Worm (Caenorhabditis elegans) whole organism, late embryonic: ENCODE results near the gene ecps-2.

ENCODE experiments used
- C08G9.2 ChIP-seq: sonication (generic microtip); optimal IDR thresholded peaks from 2 replicates; lab custom pipeline; 2016; ENCODE audit warnings: mild to moderate bottlenecking, missing genetic modification characterization, moderate library complexity, missing compliant biosample characterization
- C38D4.7 ChIP-seq: fragments of 200-800 bp; sonication (Bioruptor generic); optimal IDR thresholded peaks from 2 replicates; lab custom pipeline; 2018; ENCODE audit warnings: mild to moderate bottlenecking, missing genetic modification characterization, moderate library complexity, missing compliant biosample characterization
- F13H6.1 ChIP-seq: sonication (generic microtip); optimal IDR thresholded peaks from 2 replicates; lab custom pipeline; 2016; ENCODE audit warnings: missing genetic modification characterization, missing compliant biosample characterization
- K09A11.1 ChIP-seq: sonication (generic microtip); optimal IDR thresholded peaks from 2 replicates; lab custom pipeline; 2017; ENCODE audit warnings: antibody characterized with exemption, mild to moderate bottlenecking, missing genetic modification characterization, missing compliant biosample characterization; ENCODE audit not compliant: insufficient read depth
- T23F11.4 ChIP-seq: fragments of 200-800 bp; sonication (Bioruptor generic); optimal IDR thresholded peaks from 2 replicates; lab custom pipeline; 2018; ENCODE audit warnings: mild to moderate bottlenecking, missing genetic modification characterization, missing compliant biosample characterization
- Y22D7AL.16 ChIP-seq: sonication (generic microtip); optimal IDR thresholded peaks from 2 replicates; lab custom pipeline; 2016; ENCODE audit warnings: missing genetic modification characterization, missing compliant biosample characterization
- ahr-1 ChIP-seq: sonication (generic microtip); optimal IDR thresholded peaks from 2 replicates; lab custom pipeline; 2016; ENCODE audit warnings: missing genetic modification characterization, missing compliant biosample characterization
- ama-1 ChIP-seq: fragments of 150-350 bp; optimal IDR thresholded peaks from 2 replicates; lab custom pipeline; 2014
- ceh-18 ChIP-seq: sonication (generic microtip); optimal IDR thresholded peaks from 2 replicates; lab custom pipeline; 2016; ENCODE audit warnings: missing genetic modification characterization, missing compliant biosample characterization
- ceh-19 ChIP-seq: fragments of 200-800 bp; sonication (Bioruptor generic); optimal IDR thresholded peaks from 2 replicates; lab custom pipeline; 2018; ENCODE audit warnings: mild to moderate bottlenecking, missing genetic modification characterization, missing compliant biosample characterization
- ceh-2 ChIP-seq: sonication (generic microtip); optimal IDR thresholded peaks from 2 replicates; lab custom pipeline; 2016; ENCODE audit warnings: missing genotype, missing genetic modification characterization, missing compliant biosample characterization
- ceh-22 ChIP-seq: sonication (generic microtip); optimal IDR thresholded peaks from 2 replicates; lab custom pipeline; 2017; ENCODE audit warnings: missing biosample characterization, missing genetic modification characterization
- ceh-24 ChIP-seq: sonication (generic microtip); optimal IDR thresholded peaks from 2 replicates; lab custom pipeline; 2016; ENCODE audit warnings: mild to moderate bottlenecking, missing genetic modification characterization, missing compliant biosample characterization
- ceh-30 ChIP-seq: fragments of 150-350 bp; optimal IDR thresholded peaks from 2 replicates; lab custom pipeline; 2014; ENCODE audit warnings: missing biosample characterization, missing genetic modification characterization
- ceh-31 ChIP-seq: sonication (generic microtip); optimal IDR thresholded peaks from 2 replicates; lab custom pipeline; 2016; ENCODE audit warnings: missing genetic modification characterization, missing compliant biosample characterization
- ceh-34 ChIP-seq: sonication (generic microtip); optimal IDR thresholded peaks from 2 replicates; lab custom pipeline; 2016; ENCODE audit warnings: mild to moderate bottlenecking, missing genetic modification characterization, missing compliant biosample characterization
- ceh-45 ChIP-seq: fragments of 200-800 bp; sonication (Bioruptor generic); IDR thresholded peaks from 2 replicates; pipeline ENCODE4 v1.3.6; 2022; ENCODE audit warnings: missing genetic modification reagents, missing genetic modification characterization, missing compliant biosample characterization
- ceh-48 ChIP-seq: sonication (generic microtip); optimal IDR thresholded peaks from 2 replicates; lab custom pipeline; 2016; ENCODE audit warnings: missing genetic modification characterization, inconsistent platforms, missing compliant biosample characterization
- dmd-4 ChIP-seq: sonication (generic microtip); optimal IDR thresholded peaks from 2 replicates; lab custom pipeline; 2016; ENCODE audit warnings: borderline replicate concordance, missing genetic modification characterization, missing compliant biosample characterization
- dve-1 ChIP-seq: sonication (generic microtip); optimal IDR thresholded peaks from 2 replicates; lab custom pipeline; 2017; ENCODE audit warnings: antibody characterized with exemption, mild to moderate bottlenecking, missing genetic modification characterization, missing compliant biosample characterization
- elt-2 ChIP-seq: sonication (generic microtip); optimal IDR thresholded peaks from 2 replicates; lab custom pipeline; 2016; ENCODE audit warnings: missing genetic modification reagents, missing genetic modification characterization, missing compliant biosample characterization
- elt-4 ChIP-seq: sonication (generic microtip); optimal IDR thresholded peaks from 2 replicates; lab custom pipeline; 2016; ENCODE audit warnings: missing genetic modification characterization, missing compliant biosample characterization
- ets-4 ChIP-seq: sonication (generic microtip); optimal IDR thresholded peaks from 2 replicates; lab custom pipeline; 2016; ENCODE audit warnings: missing genetic modification characterization, missing compliant biosample characterization
- eyg-1 ChIP-seq: sonication (generic microtip); optimal IDR thresholded peaks from 2 replicates; lab custom pipeline; 2016; ENCODE audit warnings: missing genotype, missing genetic modification characterization, missing compliant biosample characterization
- fax-1 ChIP-seq: sonication (generic microtip); optimal IDR thresholded peaks from 2 replicates; lab custom pipeline; 2016; ENCODE audit warnings: missing genotype, missing genetic modification characterization, missing compliant biosample characterization
- fkh-6 ChIP-seq: sonication (generic microtip); optimal IDR thresholded peaks from 2 replicates; lab custom pipeline; 2016; ENCODE audit warnings: missing genetic modification characterization, missing compliant biosample characterization
- gmeb-2 ChIP-seq: sonication (generic microtip); optimal IDR thresholded peaks from 2 replicates; lab custom pipeline; 2016; ENCODE audit warnings: missing genetic modification characterization, inconsistent platforms, missing compliant biosample characterization
- hlh-15 ChIP-seq: sonication (generic microtip); optimal IDR thresholded peaks from 2 replicates; lab custom pipeline; 2016; ENCODE audit warnings: missing genetic modification characterization, missing compliant biosample characterization
- hlh-30 ChIP-seq: sonication (generic microtip); optimal IDR thresholded peaks from 2 replicates; lab custom pipeline; 2017; ENCODE audit warnings: antibody characterized with exemption, missing genetic modification characterization, missing compliant biosample characterization; ENCODE audit not compliant: insufficient read depth
- hlh-6 ChIP-seq: sonication (generic microtip); optimal IDR thresholded peaks from 2 replicates; lab custom pipeline; 2016; ENCODE audit warnings: missing genotype, missing genetic modification characterization, missing compliant biosample characterization
- lin-11 ChIP-seq: fragments of 200-800 bp; sonication (Bioruptor generic); optimal IDR thresholded peaks from 2 replicates; lab custom pipeline; 2018; ENCODE audit warnings: mild to moderate bottlenecking, missing genetic modification characterization, missing compliant biosample characterization
- madf-2 ChIP-seq: sonication (generic microtip); optimal IDR thresholded peaks from 2 replicates; lab custom pipeline; 2017; ENCODE audit warnings: missing genetic modification characterization, missing compliant biosample characterization
- mec-3 ChIP-seq: sonication (generic microtip); optimal IDR thresholded peaks from 2 replicates; lab custom pipeline; 2016; ENCODE audit warnings: borderline replicate concordance, missing genetic modification characterization, missing compliant biosample characterization
- nfya-1 ChIP-seq: sonication (generic microtip); optimal IDR thresholded peaks from 2 replicates; lab custom pipeline; 2017; ENCODE audit warnings: missing genetic modification characterization, mild to moderate bottlenecking, missing compliant biosample characterization, antibody characterized with exemption, moderate library complexity
- npax-4 ChIP-seq: sonication (generic microtip); optimal IDR thresholded peaks from 2 replicates; lab custom pipeline; 2016; ENCODE audit warnings: missing genetic modification characterization, missing compliant biosample characterization
- odd-2 ChIP-seq: sonication (generic microtip); optimal IDR thresholded peaks from 2 replicates; lab custom pipeline; 2017; ENCODE audit warnings: antibody characterized with exemption, mild to moderate bottlenecking, missing genetic modification characterization, missing compliant biosample characterization
- pat-9 ChIP-seq: fragments of 200-800 bp; sonication (Bioruptor generic); optimal IDR thresholded peaks from 2 replicates; lab custom pipeline; 2018; ENCODE audit warnings: mild to moderate bottlenecking, missing genetic modification characterization, moderate library complexity, missing compliant biosample characterization
- pax-1 ChIP-seq: fragments of 150-350 bp; optimal IDR thresholded peaks from 2 replicates; lab custom pipeline; 2014; ENCODE audit warnings: missing biosample characterization, missing genetic modification characterization
- pha-2 ChIP-seq: sonication (generic microtip); optimal IDR thresholded peaks from 2 replicates; lab custom pipeline; 2017; ENCODE audit warnings: mild to moderate bottlenecking, missing genetic modification characterization, missing compliant biosample characterization
- pha-4 ChIP-seq: fragments of 150-350 bp; optimal IDR thresholded peaks from 2 replicates; lab custom pipeline; 2018; ENCODE audit warnings: missing biosample characterization, missing genetic modification reagents, missing genetic modification characterization
- pqm-1 ChIP-seq: sonication (generic microtip); optimal IDR thresholded peaks from 2 replicates; lab custom pipeline; 2016; ENCODE audit warnings: missing genetic modification characterization, missing compliant biosample characterization
- rnt-1 ChIP-seq: sonication (generic microtip); optimal IDR thresholded peaks from 2 replicates; lab custom pipeline; 2016; ENCODE audit warnings: missing genetic modification characterization, missing compliant biosample characterization
- sdc-2 ChIP-seq: sonication (generic microtip); optimal IDR thresholded peaks from 2 replicates; lab custom pipeline; 2016; ENCODE audit warnings: missing genotype, missing genetic modification characterization, missing compliant biosample characterization
- syd-9 ChIP-seq: sonication (generic microtip); optimal IDR thresholded peaks from 2 replicates; lab custom pipeline; 2016; ENCODE audit warnings: mild to moderate bottlenecking, missing genetic modification characterization, moderate library complexity, missing compliant biosample characterization
- tbx-2 ChIP-seq: sonication (generic microtip); optimal IDR thresholded peaks from 2 replicates; lab custom pipeline; 2016; ENCODE audit warnings: missing genetic modification characterization, missing compliant biosample characterization
- ttx-3 ChIP-seq: sonication (generic microtip); optimal IDR thresholded peaks from 2 replicates; lab custom pipeline; 2016; ENCODE audit warnings: missing genetic modification reagents, missing genetic modification characterization, missing compliant biosample characterization
- unc-42 ChIP-seq: sonication (generic microtip); optimal IDR thresholded peaks from 2 replicates; lab custom pipeline; 2016; ENCODE audit warnings: missing genotype, missing genetic modification characterization, missing compliant biosample characterization
- unc-55 ChIP-seq: sonication (generic microtip); optimal IDR thresholded peaks from 2 replicates; lab custom pipeline; 2017; ENCODE audit warnings: missing biosample characterization, missing genetic modification reagents, missing genetic modification characterization
- zip-5 ChIP-seq: sonication (generic microtip); optimal IDR thresholded peaks from 2 replicates; lab custom pipeline; 2016; ENCODE audit warnings: missing genetic modification characterization, missing compliant biosample characterization
- ztf-16 ChIP-seq: sonication (generic microtip); optimal IDR thresholded peaks from 2 replicates; lab custom pipeline; 2017; ENCODE audit warnings: missing genetic modification characterization, missing compliant biosample characterization

The ecps-2 gene

ce11 chrIII:10404918-10405317 lies 38.0 kb upstream of the ecps-2 start, which contains the start of the genes M03C11.3 and chl-1:
TSS of gene M03C11.3 (plus strand) at chrIII:10405070.
TSS of gene chl-1 (minus strand) at chrIII:10405240.
- TF ChIP-seq ceh-22 (tag; lab: Kevin White, UChicago) (no peak), lin-11 (tag; lab: Kevin White, UChicago) (no peak)

- TF ChIP-seq nfya-1 (tag; lab: Kevin White, UChicago) (peak; percentile 80), ceh-34 (tag; lab: Kevin White, UChicago) (peak; percentile 45), ahr-1 (no peak), sdc-2 (tag; lab: Kevin White, UChicago) (no peak), syd-9 (tag; lab: Kevin White, UChicago) (no peak), fax-1 (tag; lab: Kevin White, UChicago) (no peak), eyg-1 (tag; lab: Kevin White, UChicago) (no peak), hlh-30 (peak; percentile 4), gmeb-2 (tag; lab: Kevin White, UChicago) (no peak), elt-4 (tag; lab: Kevin White, UChicago) (no peak), ceh-48 (no peak), elt-2 (tag; lab: Kevin White, UChicago) (no peak), pha-4 (tag; lab: Kevin White, UChicago) (no peak), madf-2 (tag; lab: Kevin White, UChicago) (no peak), ceh-22 (tag; lab: Kevin White, UChicago) (no peak), ets-4 (tag; lab: Kevin White, UChicago) (peak; percentile 8), unc-42 (tag; lab: Kevin White, UChicago) (peak; percentile 66), fkh-6 (tag; lab: Kevin White, UChicago) (no peak), ceh-45 (GFP tag; lab: Robert Waterston, UW) (no peak), ceh-24 (tag; lab: Kevin White, UChicago) (no peak), dve-1 (tag; lab: Kevin White, UChicago) (peak; percentile 66), K09A11.1 (tag; lab: Kevin White, UChicago) (no peak), pqm-1 (tag; lab: Kevin White, UChicago) (no peak), T23F11.4 (GFP tag; lab: Kevin White, UChicago) (no peak), ama-1 (lab: Kevin White, UChicago) (no peak), hlh-6 (tag; lab: Kevin White, UChicago) (no peak), C38D4.7 (GFP tag; lab: Kevin White, UChicago) (no peak), Y22D7AL.16 (tag; lab: Kevin White, UChicago) (peak; percentile 36), ttx-3 (tag; lab: Kevin White, UChicago) (no peak), tbx-2 (tag; lab: Kevin White, UChicago) (peak; percentile 57), rnt-1 (tag; lab: Kevin White, UChicago) (peak; percentile 26), dmd-4 (no peak), npax-4 (tag; lab: Kevin White, UChicago) (no peak), ztf-16 (no peak), zip-5 (tag; lab: Kevin White, UChicago) (no peak), hlh-15 (tag; lab: Kevin White, UChicago) (no peak), pax-1 (tag; lab: Kevin White, UChicago) (peak; percentile 75), pat-9 (tag; lab: Kevin White, UChicago) (no peak), ceh-30 (tag; lab: Kevin White, UChicago) (peak; percentile 17), ceh-19 (GFP tag; lab: Kevin White, UChicago) (no peak), F13H6.1 (tag; lab: Kevin White, UChicago) (no peak), ceh-2 (tag; lab: Kevin White, UChicago) (no peak), C08G9.2 (no peak), pha-2 (tag; lab: Kevin White, UChicago) (no peak), ceh-31 (peak; percentile 66), odd-2 (no peak), ceh-18 (tag; lab: Kevin White, UChicago) (peak; percentile 68), mec-3 (tag; lab: Kevin White, UChicago) (no peak), unc-55 (GFP tag; lab: Kevin White, UChicago) (peak; percentile 55)
Measured at ce11 chrIII:10407198-10407663, 35.7 kb upstream of the ecps-2 start, which contains the start of gene hat-1. TSS of gene hat-1 (minus strand) at chrIII:10407248.
